Worm (Caenorhabditis elegans) whole organism, L4 larva: Measurements from ENCODE around the gene F10C2.7.

ENCODE experiments used
- D1046.2 ChIP-seq: fragments of 200-800 bp; sonication (Bioruptor generic); IDR thresholded peaks from 2 replicates; pipeline ENCODE4 v1.3.6; 2022; ENCODE audit warnings: missing genetic modification characterization, missing compliant biosample characterization
- F44E2.7 ChIP-seq: fragments of 200-800 bp; sonication (Bioruptor generic); IDR thresholded peaks from 2 replicates; pipeline ENCODE4 v2.1.2; 2022; ENCODE audit warnings: missing genetic modification characterization, missing compliant biosample characterization
- T26A8.4 ChIP-seq: fragments of 200-800 bp; sonication (Bioruptor generic); IDR thresholded peaks from 2 replicates; pipeline ENCODE4 v1.3.6; 2022; ENCODE audit warnings: missing genetic modification characterization, missing compliant biosample characterization
- Y48G9A.11 ChIP-seq: fragments of 200-800 bp; sonication (Bioruptor generic); IDR thresholded peaks from 2 replicates; pipeline ENCODE4 v1.3.6; 2022; ENCODE audit warnings: missing genetic modification reagents, missing genetic modification characterization, missing compliant biosample characterization
- Y5F2A.4 ChIP-seq: fragments of 200-800 bp; sonication (Bioruptor generic); optimal IDR thresholded peaks from 2 replicates; lab custom pipeline; 2018; ENCODE audit warnings: mild to moderate bottlenecking, missing genetic modification characterization, missing compliant biosample characterization
- aha-1 ChIP-seq: fragments of 150-350 bp; peaks from one replicate; lab custom pipeline; 2014; ENCODE audit warnings: missing biosample characterization, missing genetic modification characterization
- ama-1 ChIP-seq: fragments of 150-350 bp; optimal IDR thresholded peaks from 2 replicates; lab custom pipeline; 2014; ENCODE audit warnings: inconsistent platforms, mixed read lengths
- cey-2 ChIP-seq: sonication (generic microtip); optimal IDR thresholded peaks from 3 replicates; lab custom pipeline; 2017; ENCODE audit warnings: missing genetic modification characterization, mild to moderate bottlenecking, missing compliant biosample characterization, antibody characterized with exemption, borderline replicate concordance; ENCODE audit not compliant: insufficient read depth
- ctbp-1 ChIP-seq: fragments of 200-800 bp; sonication (Bioruptor generic); IDR thresholded peaks from 2 replicates; pipeline ENCODE4 v1.3.6; 2022; ENCODE audit warnings: missing genetic modification reagents, missing genetic modification characterization, missing compliant biosample characterization
- daf-12 ChIP-seq: fragments of 150-350 bp; optimal IDR thresholded peaks from 2 replicates; lab custom pipeline; 2014; ENCODE audit warnings: missing biosample characterization, missing genetic modification reagents, missing genetic modification characterization
- daf-16 ChIP-seq, 3 experiments: sonication (generic microtip); optimal IDR thresholded peaks; 2 replicates each; lab custom pipeline; 2016 to 2017; ENCODE audit warnings: missing genetic modification characterization in 3 of 3, missing genetic modification reagents in 3 of 3, mild to moderate bottlenecking in 2 of 3, missing compliant biosample characterization in 2 of 3, missing biosample characterization in 1 of 3, moderate library complexity in 1 of 3
- daf-19 ChIP-seq: fragments of 200-800 bp; sonication (Bioruptor generic); conservative IDR thresholded peaks from 2 replicates; pipeline ENCODE4 v1.3.6; 2022; ENCODE audit warnings: missing genetic modification characterization, missing compliant biosample characterization
- dmd-6 ChIP-seq: fragments of 200-800 bp; sonication (Bioruptor generic); IDR thresholded peaks from 2 replicates; pipeline ENCODE4 v1.3.6; 2022; ENCODE audit warnings: missing genetic modification reagents, missing genetic modification characterization, missing compliant biosample characterization
- dve-1 ChIP-seq: sonication (generic microtip); optimal IDR thresholded peaks from 2 replicates; lab custom pipeline; 2017; ENCODE audit warnings: antibody characterized with exemption, mild to moderate bottlenecking, missing genetic modification characterization, missing compliant biosample characterization; ENCODE audit not compliant: insufficient read depth
- egl-27 ChIP-seq: sonication (generic microtip); optimal IDR thresholded peaks from 3 replicates; lab custom pipeline; 2017; ENCODE audit warnings: missing biosample characterization, missing genetic modification reagents, missing genetic modification characterization
- egl-43 ChIP-seq: fragments of 200-800 bp; sonication (Bioruptor generic); IDR thresholded peaks from 2 replicates; pipeline ENCODE4 v1.3.6; 2022; ENCODE audit warnings: missing genetic modification reagents, missing genetic modification characterization, missing compliant biosample characterization
- fos-1 ChIP-seq: fragments of 150-350 bp; optimal IDR thresholded peaks from 2 replicates; lab custom pipeline; 2014; ENCODE audit warnings: missing biosample characterization, missing genetic modification characterization
- gei-8 ChIP-seq: fragments of 200-800 bp; sonication (Bioruptor generic); optimal IDR thresholded peaks from 2 replicates; lab custom pipeline; 2018; ENCODE audit warnings: mild to moderate bottlenecking, missing genetic modification characterization, missing compliant biosample characterization
- hif-1 ChIP-seq, 2 experiments: sonication (generic microtip); optimal IDR thresholded peaks; 2 replicates each; lab custom pipeline; 2016 to 2017; ENCODE audit warnings: missing compliant biosample characterization in 2 of 2, missing genetic modification characterization in 2 of 2, missing genetic modification reagents in 2 of 2, missing genotype in 2 of 2, mild to moderate bottlenecking in 1 of 2
- hlh-11 ChIP-seq: fragments of 200-800 bp; sonication (Bioruptor generic); optimal IDR thresholded peaks from 2 replicates; lab custom pipeline; 2018; ENCODE audit warnings: mild to moderate bottlenecking, missing genetic modification characterization, missing compliant biosample characterization
- hlh-30 ChIP-seq: sonication (generic microtip); optimal IDR thresholded peaks from 2 replicates; lab custom pipeline; 2017; ENCODE audit warnings: antibody characterized with exemption, mild to moderate bottlenecking, missing genetic modification characterization, missing compliant biosample characterization; ENCODE audit not compliant: insufficient read depth
- hmg-1.1 ChIP-seq: fragments of 200-800 bp; sonication (Bioruptor generic); IDR thresholded peaks from 2 replicates; pipeline ENCODE4 v1.3.6; 2022; ENCODE audit warnings: missing genetic modification reagents, missing genetic modification characterization, missing compliant biosample characterization
- jun-1 ChIP-seq: fragments of 150-350 bp; optimal IDR thresholded peaks from 2 replicates; lab custom pipeline; 2014; ENCODE audit warnings: missing biosample characterization, missing genetic modification reagents, missing genetic modification characterization
- lin-13 ChIP-seq: fragments of 150-350 bp; optimal IDR thresholded peaks from 2 replicates; lab custom pipeline; 2014; ENCODE audit warnings: missing biosample characterization, missing genetic modification reagents, missing genetic modification characterization
- lin-15B ChIP-seq: fragments of 150-350 bp; sonication (generic microtip); optimal IDR thresholded peaks from 3 replicates; lab custom pipeline; 2014; ENCODE audit warnings: missing biosample characterization, missing genetic modification characterization
- lin-38 ChIP-seq: fragments of 200-800 bp; sonication (Bioruptor generic); IDR thresholded peaks from 2 replicates; pipeline ENCODE4 v1.3.6; 2022; ENCODE audit warnings: missing genetic modification reagents, missing genetic modification characterization, missing compliant biosample characterization
- lsy-2 ChIP-seq, 2 experiments: fragments of 150-350 bp in 1 of 2; sonication (generic microtip) in 1 of 2; optimal IDR thresholded peaks; 2 replicates each; lab custom pipeline; 2014 to 2017; ENCODE audit warnings: missing biosample characterization in 2 of 2, missing genetic modification characterization in 2 of 2
- mes-2 ChIP-seq: sonication (generic microtip); optimal IDR thresholded peaks from 2 replicates; lab custom pipeline; 2016; ENCODE audit warnings: missing genotype, mild to moderate bottlenecking, missing genetic modification characterization, missing compliant biosample characterization; ENCODE audit not compliant: poor library complexity, severe bottlenecking
- nhr-10 ChIP-seq: fragments of 150-350 bp; optimal IDR thresholded peaks from 2 replicates; lab custom pipeline; 2014; ENCODE audit warnings: missing biosample characterization, missing genetic modification characterization
- nhr-11 ChIP-seq: fragments of 150-350 bp; optimal IDR thresholded peaks from 2 replicates; lab custom pipeline; 2014; ENCODE audit warnings: missing biosample characterization, missing genetic modification characterization
- nhr-111 ChIP-seq: fragments of 200-800 bp; sonication (Bioruptor generic); optimal IDR thresholded peaks from 2 replicates; lab custom pipeline; 2018; ENCODE audit warnings: mild to moderate bottlenecking, missing genetic modification characterization, missing compliant biosample characterization
- nhr-25 ChIP-seq: sonication (generic microtip); optimal IDR thresholded peaks from 2 replicates; lab custom pipeline; 2017; ENCODE audit warnings: missing genetic modification characterization, mild to moderate bottlenecking, missing compliant biosample characterization, antibody characterized with exemption, moderate library complexity, borderline replicate concordance; ENCODE audit not compliant: insufficient read depth
- nhr-28 ChIP-seq: fragments of 150-350 bp; optimal IDR thresholded peaks from 2 replicates; lab custom pipeline; 2014; ENCODE audit warnings: missing biosample characterization, missing genetic modification characterization
- nhr-41 ChIP-seq: fragments of 200-800 bp; sonication (Bioruptor generic); IDR thresholded peaks from 2 replicates; pipeline ENCODE4 v1.3.6; 2022; ENCODE audit warnings: missing genetic modification reagents, missing genetic modification characterization, missing compliant biosample characterization
- nhr-6 ChIP-seq: fragments of 150-350 bp; optimal IDR thresholded peaks from 2 replicates; lab custom pipeline; 2014; ENCODE audit warnings: missing biosample characterization, missing genetic modification characterization
- nhr-76 ChIP-seq: fragments of 150-350 bp; optimal IDR thresholded peaks from 2 replicates; lab custom pipeline; 2014; ENCODE audit warnings: missing biosample characterization, missing genetic modification characterization
- nhr-77 ChIP-seq: fragments of 150-350 bp; optimal IDR thresholded peaks from 2 replicates; lab custom pipeline; 2014; ENCODE audit warnings: missing biosample characterization, missing genetic modification characterization
- pha-4 ChIP-seq, 2 experiments: fragments of 150-350 bp in 1 of 2; fragments of 200-800 bp in 1 of 2; sonication (Bioruptor generic) in 1 of 2; IDR thresholded peaks in 1 of 2; optimal IDR thresholded peaks in 1 of 2; 2 replicates each; pipeline versions ENCODE4 v1.3.6 to Lab custom; 2014 to 2022; ENCODE audit warnings: missing genetic modification characterization in 2 of 2, missing genetic modification reagents in 2 of 2, missing biosample characterization in 1 of 2, missing compliant biosample characterization in 1 of 2
- set-16 ChIP-seq: fragments of 200-800 bp; sonication (Bioruptor generic); IDR thresholded peaks from 2 replicates; pipeline ENCODE4 v1.3.6; 2022; ENCODE audit warnings: missing genetic modification reagents, missing genetic modification characterization, missing compliant biosample characterization
- snpc-1.2 ChIP-seq: fragments of 200-800 bp; sonication (Bioruptor generic); IDR thresholded peaks from 2 replicates; pipeline ENCODE4 v1.3.6; 2022; ENCODE audit warnings: missing genetic modification reagents, missing genetic modification characterization, missing compliant biosample characterization
- snpc-4 ChIP-seq: fragments of 150-350 bp; optimal IDR thresholded peaks from 2 replicates; lab custom pipeline; 2014; ENCODE audit warnings: missing biosample characterization, missing genetic modification characterization
- spr-3 ChIP-seq: fragments of 200-800 bp; sonication (Bioruptor generic); optimal IDR thresholded peaks from 2 replicates; lab custom pipeline; 2018; ENCODE audit warnings: mild to moderate bottlenecking, missing genetic modification characterization, missing compliant biosample characterization
- tra-1 ChIP-seq: fragments of 200-800 bp; sonication (Bioruptor generic); IDR thresholded peaks from 2 replicates; pipeline ENCODE4 v1.3.6; 2022; ENCODE audit warnings: missing genetic modification reagents, missing genetic modification characterization, missing compliant biosample characterization
- unc-39 ChIP-seq: sonication (generic microtip); optimal IDR thresholded peaks from 2 replicates; lab custom pipeline; 2017; ENCODE audit warnings: missing biosample characterization, missing genetic modification characterization
- zfp-3 ChIP-seq: fragments of 200-800 bp; sonication (Bioruptor generic); conservative IDR thresholded peaks from 2 replicates; pipeline ENCODE4 v1.3.6; 2022; ENCODE audit warnings: missing genetic modification reagents, missing genetic modification characterization, missing compliant biosample characterization
- ztf-11 ChIP-seq: fragments of 150-350 bp; optimal IDR thresholded peaks from 2 replicates; lab custom pipeline; 2014; ENCODE audit warnings: missing biosample characterization, missing genetic modification characterization

The F10C2.7 gene

DNA sequence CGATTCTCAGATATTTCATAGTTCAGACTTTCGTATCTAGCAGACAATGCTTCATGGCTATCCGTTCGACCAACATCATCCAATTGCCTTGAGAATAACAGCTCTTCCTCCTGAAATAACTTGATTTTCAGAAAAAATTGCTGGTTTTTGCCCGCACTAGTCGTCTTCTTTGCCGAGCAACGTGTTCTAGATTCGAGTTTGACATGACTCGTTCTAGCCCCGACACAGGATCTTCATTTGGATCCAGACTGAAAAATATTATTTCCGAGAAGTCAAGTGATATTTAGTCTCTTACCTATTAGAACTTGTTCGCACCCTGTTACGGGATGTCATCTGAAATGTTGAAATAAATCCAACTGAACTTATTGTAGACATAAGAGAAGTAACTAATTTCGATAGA, 9.3 kb downstream of the F10C2.7 start, which contains the start of gene clh-6:
clh-6 (minus strand) TSS at position 333 of the 400 bp plus-strand sequence.
- peak; percentile 2 for TF ChIP-seq mes-2 (tag; lab: Kevin White, UChicago)
- TF ChIP-seq D1046.2 = 0 out of 2 replicates have a peak, but pooled peaks have one; percentile 66
- no peak for TF ChIP-seq snpc-4 (tag; lab: Kevin White, UChicago)
- peak; percentile 25 for TF ChIP-seq lin-13 (GFP tag; lab: Kevin White, UChicago)
- no peak for TF ChIP-seq daf-16 (GFP tag; optimal IDR thresholded peaks at IDR 0.05; lab: Kevin White, UChicago)
- TF ChIP-seq daf-16 (tag; optimal IDR thresholded peaks at IDR 0.05; lab: Kevin White, UChicago) = peak; percentile 27
- no peak for TF ChIP-seq hif-1 (tag; optimal IDR thresholded peaks at IDR 0.05; lab: Kevin White, UChicago)
- TF ChIP-seq pha-4 (GFP tag; IDR thresholded peaks at IDR 0.05; lab: Robert Waterston, UW) = no peak
- TF ChIP-seq pha-4 (tag; optimal IDR thresholded peaks at IDR 0.05; lab: Kevin White, UChicago) = no peak
- TF ChIP-seq jun-1 = no peak
- TF ChIP-seq Y48G9A.11 (GFP tag; lab: Robert Waterston, UW) = peak; percentile 23; the same call in 1 of the 2 replicates
- TF ChIP-seq egl-43 (GFP tag; lab: Robert Waterston, UW) = 0 out of 2 replicates have a peak, but pooled peaks have one; percentile 34
- no peak for TF ChIP-seq Y5F2A.4
- TF ChIP-seq nhr-6 (tag; lab: Kevin White, UChicago) = peak; percentile 15
- TF ChIP-seq dmd-6 = no peak
- peak; percentile 71 for TF ChIP-seq ama-1
- TF ChIP-seq lsy-2 (tag; optimal IDR thresholded peaks at IDR 0.05; lab: Kevin White, UChicago) = peak in 1 of 2 experiments; percentile 50
- TF ChIP-seq nhr-28 (tag; lab: Kevin White, UChicago) = no peak
- no peak for TF ChIP-seq ctbp-1 (GFP tag; lab: Robert Waterston, UW)
- peak; percentile 87 for TF ChIP-seq aha-1 (tag; lab: Kevin White, UChicago)
- TF ChIP-seq lin-38 (GFP tag; lab: Robert Waterston, UW) = peak; percentile 44
- TF ChIP-seq dve-1 (tag; lab: Kevin White, UChicago) = peak; percentile 24
- TF ChIP-seq nhr-77 = no peak
- no peak for TF ChIP-seq F44E2.7 (GFP tag; lab: Robert Waterston, UW)
- no peak for TF ChIP-seq snpc-1.2 (GFP tag; lab: Robert Waterston, UW)
- TF ChIP-seq T26A8.4 (GFP tag; lab: Robert Waterston, UW) = 0 out of 2 replicates have a peak, but pooled peaks have one; percentile 36
- no peak for TF ChIP-seq nhr-10 (tag; lab: Kevin White, UChicago)
- no peak for TF ChIP-seq nhr-76 (tag; lab: Kevin White, UChicago)
- TF ChIP-seq daf-12 (tag; lab: Kevin White, UChicago) = no peak
- 0 out of 2 replicates have a peak, but pooled peaks have one; percentile 43 for TF ChIP-seq zfp-3 (GFP tag; lab: Robert Waterston, UW)
- no peak for TF ChIP-seq daf-19 (GFP tag; lab: Robert Waterston, UW)

DNA sequence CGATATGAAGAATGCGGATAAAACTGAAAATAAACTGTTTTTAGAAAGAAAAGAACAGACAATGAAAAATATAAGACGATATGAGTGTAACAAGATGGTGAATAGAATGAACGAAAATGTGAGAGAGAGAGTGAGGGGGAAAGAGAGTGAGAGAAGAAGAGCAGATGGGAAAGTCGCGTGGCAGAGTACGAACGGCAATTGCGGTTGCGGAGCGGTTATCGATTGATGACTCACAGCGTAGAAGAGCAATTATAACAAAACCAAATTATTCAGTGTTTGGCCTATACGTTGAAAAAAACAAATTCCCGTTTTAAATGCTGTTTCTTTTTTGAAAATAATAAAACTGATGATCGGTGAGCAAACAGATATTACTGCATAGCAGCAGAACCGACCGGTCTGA, 11.7 kb downstream of the F10C2.7 start, which contains the start of gene pqn-53:
pqn-53 (minus strand) TSS at position 23 of the 400 bp plus-strand sequence.
- peak in 1 of 2 experiments; percentile 13 for TF ChIP-seq lsy-2 (tag; optimal IDR thresholded peaks at IDR 0.05; lab: Kevin White, UChicago)
- TF ChIP-seq tra-1 (GFP tag; lab: Robert Waterston, UW) = no peak
- TF ChIP-seq lin-13 (GFP tag; lab: Kevin White, UChicago) = no peak
- TF ChIP-seq lin-15B (tag; lab: Kevin White, UChicago) = no peak
- TF ChIP-seq mes-2 (tag; lab: Kevin White, UChicago) = peak; percentile 22
- no peak for TF ChIP-seq cey-2 (tag; lab: Kevin White, UChicago)
- 0 out of 2 replicates have a peak, but pooled peaks have one; percentile 15 for TF ChIP-seq hmg-1.1 (GFP tag; lab: Robert Waterston, UW)
- no peak for TF ChIP-seq set-16
- peak; percentile 41 for TF ChIP-seq hlh-30 (tag; lab: Kevin White, UChicago)
- TF ChIP-seq daf-16 (GFP tag; optimal IDR thresholded peaks at IDR 0.05; lab: Kevin White, UChicago) = no peak
- no peak for TF ChIP-seq daf-16 (tag; optimal IDR thresholded peaks at IDR 0.05; lab: Kevin White, UChicago)
- no peak for TF ChIP-seq zfp-3 (GFP tag; lab: Robert Waterston, UW)
- no peak for TF ChIP-seq egl-27 (tag; lab: Kevin White, UChicago)
- no peak for TF ChIP-seq gei-8
- TF ChIP-seq hlh-11 (tag; lab: Kevin White, UChicago) = peak; percentile 28
- no peak for TF ChIP-seq daf-19 (GFP tag; lab: Robert Waterston, UW)
- no peak for TF ChIP-seq nhr-25 (tag; lab: Kevin White, UChicago)
- TF ChIP-seq fos-1 = no peak
- TF ChIP-seq nhr-11 (tag; lab: Kevin White, UChicago) = peak; percentile 30
- TF ChIP-seq nhr-41 (GFP tag; lab: Robert Waterston, UW) = no peak
- TF ChIP-seq dve-1 (tag; lab: Kevin White, UChicago) = peak; percentile 14
- no peak for TF ChIP-seq unc-39
- no peak for TF ChIP-seq daf-12 (tag; lab: Kevin White, UChicago)
- no peak for TF ChIP-seq spr-3 (GFP tag; lab: Kevin White, UChicago)
- no peak for TF ChIP-seq ztf-11 (tag; lab: Kevin White, UChicago)
- no peak for TF ChIP-seq snpc-1.2 (GFP tag; lab: Robert Waterston, UW)
- TF ChIP-seq nhr-111 = peak; percentile 22
